Worm (Caenorhabditis elegans) whole organism, early embryonic: ENCODE results near the gene C47E8.11.

Experiments used
- B0310.2 ChIP-seq: sonication (generic microtip); optimal IDR thresholded peaks from 2 replicates; lab custom pipeline; 2016; ENCODE audit warnings: mild to moderate bottlenecking, missing genetic modification characterization, missing compliant biosample characterization
- F13C5.2 ChIP-seq: sonication (generic microtip); optimal IDR thresholded peaks from 2 replicates; lab custom pipeline; 2017; ENCODE audit warnings: mild to moderate bottlenecking, missing genetic modification characterization, inconsistent platforms, missing compliant biosample characterization
- aly-1 ChIP-seq: sonication (generic microtip); optimal IDR thresholded peaks from 2 replicates; lab custom pipeline; 2016; ENCODE audit warnings: missing genetic modification characterization, missing compliant biosample characterization
- ama-1 ChIP-seq: fragments of 150-350 bp; optimal IDR thresholded peaks from 2 replicates; lab custom pipeline; 2014
- ceh-13 ChIP-seq: fragments of 200-800 bp; sonication (Bioruptor generic); optimal IDR thresholded peaks from 2 replicates; lab custom pipeline; 2018; ENCODE audit warnings: mild to moderate bottlenecking, missing genetic modification characterization, missing compliant biosample characterization
- ceh-36 ChIP-seq: sonication (generic microtip); optimal IDR thresholded peaks from 2 replicates; lab custom pipeline; 2016; ENCODE audit warnings: missing genetic modification characterization, inconsistent platforms, missing compliant biosample characterization
- ets-7 ChIP-seq: sonication (generic microtip); optimal IDR thresholded peaks from 2 replicates; lab custom pipeline; 2016; ENCODE audit warnings: missing genotype, missing genetic modification characterization, missing compliant biosample characterization
- flt-1 ChIP-seq: fragments of 200-800 bp; sonication (Bioruptor generic); IDR thresholded peaks from 2 replicates; pipeline ENCODE4 v1.3.6; 2022; ENCODE audit warnings: missing genetic modification characterization, missing compliant biosample characterization
- hmbx-1 ChIP-seq: sonication (generic microtip); optimal IDR thresholded peaks from 2 replicates; lab custom pipeline; 2016; ENCODE audit warnings: mild to moderate bottlenecking, missing genetic modification characterization, missing compliant biosample characterization
- hmg-4 ChIP-seq: fragments of 200-800 bp; sonication (Bioruptor generic); optimal IDR thresholded peaks from 2 replicates; lab custom pipeline; 2018; ENCODE audit warnings: mild to moderate bottlenecking, missing genetic modification characterization, missing compliant biosample characterization
- hnd-1 ChIP-seq: sonication (generic microtip); optimal IDR thresholded peaks from 2 replicates; lab custom pipeline; 2016; ENCODE audit warnings: missing genetic modification characterization, missing compliant biosample characterization
- pes-1 ChIP-seq: fragments of 200-800 bp; sonication (Bioruptor generic); IDR thresholded peaks from 2 replicates; pipeline ENCODE4 v1.3.6; 2022; ENCODE audit warnings: missing genetic modification reagents, missing genetic modification characterization, missing compliant biosample characterization
- scrt-1 ChIP-seq: fragments of 200-800 bp; sonication (Bioruptor generic); IDR thresholded peaks from 2 replicates; pipeline ENCODE4 v1.3.6; 2022; ENCODE audit warnings: missing genetic modification characterization, missing compliant biosample characterization
- sea-1 ChIP-seq: fragments of 200-800 bp; sonication (Bioruptor generic); conservative IDR thresholded peaks from 2 replicates; pipeline ENCODE4 v1.3.6; 2022; ENCODE audit warnings: missing genetic modification characterization, missing compliant biosample characterization
- tbx-11 ChIP-seq: fragments of 200-800 bp; sonication (Bioruptor generic); IDR thresholded peaks from 2 replicates; pipeline ENCODE4 v1.3.6; 2022; ENCODE audit warnings: missing genetic modification characterization, missing compliant biosample characterization
- tbx-37 ChIP-seq: fragments of 200-800 bp; sonication (Bioruptor generic); conservative IDR thresholded peaks from 2 replicates; pipeline ENCODE4 v1.3.6; 2022; ENCODE audit warnings: missing genetic modification reagents, missing genetic modification characterization, missing compliant biosample characterization
- tra-4 ChIP-seq: sonication (generic microtip); optimal IDR thresholded peaks from 2 replicates; lab custom pipeline; 2017; ENCODE audit warnings: missing genetic modification characterization, missing compliant biosample characterization

The C47E8.11 gene

ce11 chrV:14695713-14696112 is 7.3 kb downstream of the C47E8.11 start:
- TF ChIP-seq aly-1 (tag; lab: Kevin White, UChicago) (no peak), ets-7 (tag; lab: Kevin White, UChicago) (no peak), ceh-36 (tag; lab: Kevin White, UChicago) (no peak), hnd-1 (tag; lab: Kevin White, UChicago) (no peak)

ce11 chrV:14696604-14697307 is 8.3 kb downstream of the C47E8.11 start, which contains the start of gene unc-112:
Gene unc-112, minus strand, starts transcription at chrV:14696654.
- no peak for TF ChIP-seq ama-1 (lab: Kevin White, UChicago)
- no peak for TF ChIP-seq B0310.2 (tag; lab: Kevin White, UChicago)
- TF ChIP-seq ceh-13 (GFP tag; lab: Kevin White, UChicago) = no peak
- TF ChIP-seq sea-1 (GFP tag; lab: Robert Waterston, UW) = no peak
- TF ChIP-seq hmbx-1 = no peak
- peak; percentile 91 for TF ChIP-seq hmg-4 (GFP tag; lab: Kevin White, UChicago)
- no peak for TF ChIP-seq ceh-36 (tag; lab: Kevin White, UChicago)
- no peak for TF ChIP-seq tra-4
- TF ChIP-seq F13C5.2 = peak; percentile 79
- 0 out of 2 replicates have a peak, but pooled peaks have one; percentile 4 for TF ChIP-seq tbx-37 (GFP tag; lab: Robert Waterston, UW)
- 0 out of 2 replicates have a peak, but pooled peaks have one; percentile 12 for TF ChIP-seq tbx-11 (GFP tag; lab: Robert Waterston, UW)
- TF ChIP-seq aly-1 (tag; lab: Kevin White, UChicago) = peak; percentile 87
- TF ChIP-seq ets-7 (tag; lab: Kevin White, UChicago) = peak; percentile 45
- no peak for TF ChIP-seq flt-1
- no peak; the same call in 1 of the 2 replicates for TF ChIP-seq pes-1 (GFP tag; lab: Robert Waterston, UW)

- no peak for TF ChIP-seq ceh-36 (tag; lab: Kevin White, UChicago)
- no peak for TF ChIP-seq ceh-13 (GFP tag; lab: Kevin White, UChicago)
- TF ChIP-seq sea-1 (GFP tag; lab: Robert Waterston, UW) = no peak
- no peak for TF ChIP-seq F13C5.2
- TF ChIP-seq hnd-1 (tag; lab: Kevin White, UChicago) = no peak
- TF ChIP-seq scrt-1 (GFP tag; lab: Robert Waterston, UW) = no peak
- TF ChIP-seq tbx-37 (GFP tag; lab: Robert Waterston, UW) = no peak
- TF ChIP-seq tra-4 = no peak
- no peak for TF ChIP-seq B0310.2 (tag; lab: Kevin White, UChicago)
- no peak for TF ChIP-seq pes-1 (GFP tag; lab: Robert Waterston, UW)
- no peak for TF ChIP-seq tbx-11 (GFP tag; lab: Robert Waterston, UW)
- no peak for TF ChIP-seq hmbx-1
- TF ChIP-seq aly-1 (tag; lab: Kevin White, UChicago) = no peak
- TF ChIP-seq hmg-4 (GFP tag; lab: Kevin White, UChicago) = no peak
- TF ChIP-seq flt-1 = no peak
- no peak for TF ChIP-seq ets-7 (tag; lab: Kevin White, UChicago)
- TF ChIP-seq ama-1 (lab: Kevin White, UChicago) = no peak
These were observed 9.6 kb downstream of the C47E8.11 start for ce11 chrV:14698005-14698404.

- TF ChIP-seq tra-4 = no peak
- TF ChIP-seq scrt-1 (GFP tag; lab: Robert Waterston, UW) = no peak
- TF ChIP-seq ceh-13 (GFP tag; lab: Kevin White, UChicago) = no peak
- no peak for TF ChIP-seq F13C5.2
- no peak for TF ChIP-seq hmg-4 (GFP tag; lab: Kevin White, UChicago)
- TF ChIP-seq flt-1 = no peak
- TF ChIP-seq ets-7 (tag; lab: Kevin White, UChicago) = no peak
- TF ChIP-seq tbx-11 (GFP tag; lab: Robert Waterston, UW) = no peak
- TF ChIP-seq ama-1 (lab: Kevin White, UChicago) = no peak
- TF ChIP-seq hnd-1 (tag; lab: Kevin White, UChicago) = no peak
- no peak for TF ChIP-seq sea-1 (GFP tag; lab: Robert Waterston, UW)
- TF ChIP-seq hmbx-1 = no peak
- TF ChIP-seq pes-1 (GFP tag; lab: Robert Waterston, UW) = no peak
- TF ChIP-seq tbx-37 (GFP tag; lab: Robert Waterston, UW) = no peak
These were observed 10.2 kb downstream of the C47E8.11 start, which contains the start of gene set-5 for ce11 chrV:14698666-14699065. Gene set-5, plus strand, starts transcription at chrV:14698966.

- TF ChIP-seq hmg-4 (GFP tag; lab: Kevin White, UChicago) = no peak
- no peak for TF ChIP-seq ets-7 (tag; lab: Kevin White, UChicago)
- no peak for TF ChIP-seq tbx-11 (GFP tag; lab: Robert Waterston, UW)
- no peak for TF ChIP-seq B0310.2 (tag; lab: Kevin White, UChicago)
- TF ChIP-seq sea-1 (GFP tag; lab: Robert Waterston, UW) = no peak
- TF ChIP-seq tra-4 = no peak
- no peak for TF ChIP-seq aly-1 (tag; lab: Kevin White, UChicago)
- TF ChIP-seq tbx-37 (GFP tag; lab: Robert Waterston, UW) = no peak
- TF ChIP-seq F13C5.2 = no peak
- TF ChIP-seq flt-1 = no peak
- TF ChIP-seq hnd-1 (tag; lab: Kevin White, UChicago) = no peak
- no peak for TF ChIP-seq pes-1 (GFP tag; lab: Robert Waterston, UW)
- no peak for TF ChIP-seq ceh-13 (GFP tag; lab: Kevin White, UChicago)
These were observed 19.5 kb downstream of the C47E8.11 start, which contains the start of gene R08A2.9 for ce11 chrV:14707958-14708357. Gene R08A2.9, plus strand, starts transcription at chrV:14708258.

- TF ChIP-seq ets-7 (tag; lab: Kevin White, UChicago) (no peak), tbx-11 (GFP tag; lab: Robert Waterston, UW) (no peak), hmg-4 (GFP tag; lab: Kevin White, UChicago) (no peak), sea-1 (GFP tag; lab: Robert Waterston, UW) (no peak), tbx-37 (GFP tag; lab: Robert Waterston, UW) (no peak), ceh-13 (GFP tag; lab: Kevin White, UChicago) (no peak), aly-1 (tag; lab: Kevin White, UChicago) (no peak)
These were observed 22.7 kb downstream of the C47E8.11 start, which contains the start of gene ssp-33 for ce11 chrV:14711077-14711476. Gene ssp-33, plus strand, starts transcription at chrV:14711377.
